Worm (Caenorhabditis elegans): Measurements from ENCODE around the gene K08F8.7.

The K08F8.7 gene

ce11 chrII:8769375-8769774 lies 14.2 kb upstream of the K08F8.7 start:
- peak; percentile 69 for TF ChIP-seq hmg-4 (GFP tag; optimal IDR thresholded peaks at IDR 0.05)
- TF ChIP-seq F13C5.2 (tag; optimal IDR thresholded peaks at IDR 0.05): peak; percentile 53
- TF ChIP-seq tbx-11 (GFP tag; IDR thresholded peaks at IDR 0.05): no peak

- TF ChIP-seq ets-7 (tag; optimal IDR thresholded peaks at IDR 0.05) (no peak), tbx-37 (GFP tag; conservative IDR thresholded peaks at IDR 0.05) (no peak), tra-4 (tag; optimal IDR thresholded peaks at IDR 0.05) (no peak), flt-1 (GFP tag; IDR thresholded peaks at IDR 0.05) (no peak), hmg-4 (GFP tag; optimal IDR thresholded peaks at IDR 0.05) (no peak), B0310.2 (tag; optimal IDR thresholded peaks at IDR 0.05) (no peak), scrt-1 (GFP tag; IDR thresholded peaks at IDR 0.05) (no peak), F13C5.2 (tag; optimal IDR thresholded peaks at IDR 0.05) (no peak)
Observed at ce11 chrII:8766897-8767296, 11.7 kb upstream of the K08F8.7 start, which contains the start of gene pah-1. pah-1 (minus strand) TSS chrII:8766997.

DNA sequence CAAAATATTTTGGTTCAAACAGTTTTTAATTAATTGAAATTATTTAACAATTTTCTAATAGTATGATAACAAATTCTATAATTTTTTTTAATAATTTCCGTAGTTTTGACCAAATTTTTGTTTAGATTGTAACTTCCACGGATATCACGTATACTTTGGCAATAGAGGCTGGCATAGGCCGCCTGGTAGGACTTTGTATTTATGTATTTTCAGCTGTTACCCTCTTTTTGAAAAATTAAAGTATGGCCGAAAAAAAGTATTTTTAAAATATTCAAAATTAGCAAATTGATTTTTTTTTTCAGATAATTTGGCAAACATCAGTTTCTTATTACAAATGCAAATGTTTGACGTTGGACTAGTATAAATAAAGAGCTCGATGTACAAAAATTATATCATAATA lies 11.3 kb upstream of the K08F8.7 start, which contains the start of the genes nsph-1.1 and K08F8.15:
TSS of gene nsph-1.1 (plus strand) at position 301 of the 400 bp plus-strand sequence.
TSS of gene K08F8.15 (plus strand) at position 335 of the 400 bp plus-strand sequence.
- TF ChIP-seq tbx-11 (GFP tag; IDR thresholded peaks at IDR 0.05) (no peak), ama-1 (optimal IDR thresholded peaks at IDR 0.05) (no peak), aly-1 (tag; optimal IDR thresholded peaks at IDR 0.05) (no peak), hnd-1 (tag; optimal IDR thresholded peaks at IDR 0.05) (no peak)

- TF ChIP-seq hmg-4 (GFP tag; optimal IDR thresholded peaks at IDR 0.05): no peak
- TF ChIP-seq ets-7 (tag; optimal IDR thresholded peaks at IDR 0.05): no peak
- no peak for TF ChIP-seq ama-1 (optimal IDR thresholded peaks at IDR 0.05)
- no peak for TF ChIP-seq ceh-36 (tag; optimal IDR thresholded peaks at IDR 0.05)
- TF ChIP-seq aly-1 (tag; optimal IDR thresholded peaks at IDR 0.05): no peak
- no peak for TF ChIP-seq pes-1 (GFP tag; IDR thresholded peaks at IDR 0.05)
- TF ChIP-seq B0310.2 (tag; optimal IDR thresholded peaks at IDR 0.05): no peak
- no peak for TF ChIP-seq F13C5.2 (tag; optimal IDR thresholded peaks at IDR 0.05)
- TF ChIP-seq flt-1 (GFP tag; IDR thresholded peaks at IDR 0.05): no peak
- no peak for TF ChIP-seq sea-1 (GFP tag; conservative IDR thresholded peaks at IDR 0.05)
- no peak for TF ChIP-seq tbx-37 (GFP tag; conservative IDR thresholded peaks at IDR 0.05)
- no peak for TF ChIP-seq hmbx-1 (tag; optimal IDR thresholded peaks at IDR 0.05)
- no peak for TF ChIP-seq ceh-13 (GFP tag; optimal IDR thresholded peaks at IDR 0.05)
- no peak for TF ChIP-seq hnd-1 (tag; optimal IDR thresholded peaks at IDR 0.05)
- TF ChIP-seq scrt-1 (GFP tag; IDR thresholded peaks at IDR 0.05): no peak
- TF ChIP-seq tra-4 (tag; optimal IDR thresholded peaks at IDR 0.05): no peak
- TF ChIP-seq tbx-11 (GFP tag; IDR thresholded peaks at IDR 0.05): no peak
Observed at ce11 chrII:8765131-8765530, 10.0 kb upstream of the K08F8.7 start.

ce11 chrII:8764332-8764731 lies 9.2 kb upstream of the K08F8.7 start:
- TF ChIP-seq tbx-37 (GFP tag; conservative IDR thresholded peaks at IDR 0.05) (no peak), pes-1 (GFP tag; IDR thresholded peaks at IDR 0.05) (no peak)

ce11 chrII:8763367-8763766 lies 8.2 kb upstream of the K08F8.7 start:
- TF ChIP-seq hmbx-1 (tag; optimal IDR thresholded peaks at IDR 0.05): no peak
- no peak for TF ChIP-seq ceh-36 (tag; optimal IDR thresholded peaks at IDR 0.05)
- no peak for TF ChIP-seq tbx-11 (GFP tag; IDR thresholded peaks at IDR 0.05)
- no peak for TF ChIP-seq tra-4 (tag; optimal IDR thresholded peaks at IDR 0.05)
- TF ChIP-seq tbx-37 (GFP tag; conservative IDR thresholded peaks at IDR 0.05): no peak
- TF ChIP-seq hmg-4 (GFP tag; optimal IDR thresholded peaks at IDR 0.05): no peak
- no peak for TF ChIP-seq pes-1 (GFP tag; IDR thresholded peaks at IDR 0.05)
- TF ChIP-seq hnd-1 (tag; optimal IDR thresholded peaks at IDR 0.05): no peak
- no peak for TF ChIP-seq sea-1 (GFP tag; conservative IDR thresholded peaks at IDR 0.05)
- no peak for TF ChIP-seq scrt-1 (GFP tag; IDR thresholded peaks at IDR 0.05)
- no peak for TF ChIP-seq ceh-13 (GFP tag; optimal IDR thresholded peaks at IDR 0.05)

DNA sequence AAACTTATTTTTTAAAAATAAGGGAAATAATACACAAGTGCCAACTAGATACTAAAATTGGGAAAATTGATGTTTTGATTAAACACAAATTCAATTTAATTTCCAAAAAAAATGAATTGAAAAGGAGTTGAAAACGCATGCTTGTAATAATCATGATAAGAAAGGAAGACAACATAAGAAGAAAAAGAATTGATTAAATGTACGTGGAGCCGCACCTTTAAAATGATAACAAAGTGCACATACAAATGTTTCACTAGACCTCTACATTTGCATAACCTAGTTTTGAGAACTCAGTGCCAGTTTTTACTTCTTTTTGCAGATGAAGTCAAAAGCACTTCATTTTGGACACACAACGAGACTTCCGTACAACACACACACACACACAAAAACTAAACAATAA lies 6.6 kb upstream of the K08F8.7 start:
- TF ChIP-seq pes-1 (GFP tag; IDR thresholded peaks at IDR 0.05): no peak

DNA sequence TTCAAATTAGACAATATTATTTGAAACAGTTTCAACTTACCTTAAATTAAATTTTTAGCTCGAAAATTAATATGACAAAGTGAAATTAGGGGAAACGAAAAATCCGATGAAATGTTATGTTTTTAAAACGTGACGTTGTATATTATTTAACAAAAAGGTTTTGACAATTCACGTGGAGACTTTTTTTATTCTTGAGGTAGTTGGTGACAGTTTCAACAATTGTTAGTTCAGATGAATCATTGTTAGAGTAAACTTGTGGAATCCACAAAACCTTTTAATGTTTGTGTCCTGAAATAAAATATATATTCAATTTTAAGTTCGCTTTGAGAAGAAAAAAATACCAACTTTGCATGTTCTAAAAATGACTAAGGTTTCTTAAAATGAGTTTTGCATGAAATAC lies 4.3 kb upstream of the K08F8.7 start, which contains the start of gene fut-1:
TSS of gene fut-1 (minus strand) at position 101 of the 400 bp plus-strand sequence.
- TF ChIP-seq tbx-11 (GFP tag; IDR thresholded peaks at IDR 0.05) (no peak), sea-1 (GFP tag; conservative IDR thresholded peaks at IDR 0.05) (no peak), ama-1 (optimal IDR thresholded peaks at IDR 0.05) (no peak), B0310.2 (tag; optimal IDR thresholded peaks at IDR 0.05) (no peak), hmg-4 (GFP tag; optimal IDR thresholded peaks at IDR 0.05) (no peak), ets-7 (tag; optimal IDR thresholded peaks at IDR 0.05) (no peak), flt-1 (GFP tag; IDR thresholded peaks at IDR 0.05) (no peak), pes-1 (GFP tag; IDR thresholded peaks at IDR 0.05) (no peak)

DNA sequence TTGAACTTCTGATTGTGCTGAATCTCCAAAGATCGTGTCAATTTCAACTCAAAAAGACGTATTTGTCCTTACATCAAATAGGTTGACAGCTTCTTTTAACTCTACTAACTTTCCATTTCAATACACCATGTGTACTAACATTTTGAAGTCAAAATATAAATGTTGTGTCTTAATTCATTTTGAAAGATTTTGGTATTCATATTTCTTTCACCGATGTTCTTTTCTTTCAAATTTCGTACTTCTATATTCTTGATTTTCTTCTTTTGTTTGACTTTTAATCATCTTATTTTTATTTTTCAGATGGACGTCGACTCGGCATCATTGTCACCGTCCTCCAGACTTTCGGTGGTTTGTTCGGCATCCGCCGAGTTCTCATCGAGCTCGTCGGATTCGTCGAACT lies 3.5 kb downstream of the K08F8.7 start, which contains the start of gene atf-2:
TSS of gene atf-2 (plus strand) at position 301 of the 400 bp plus-strand sequence.
- TF ChIP-seq ceh-13 (GFP tag; optimal IDR thresholded peaks at IDR 0.05): no peak
- no peak for TF ChIP-seq aly-1 (tag; optimal IDR thresholded peaks at IDR 0.05)
- no peak for TF ChIP-seq tbx-37 (GFP tag; conservative IDR thresholded peaks at IDR 0.05)
- no peak for TF ChIP-seq tra-4 (tag; optimal IDR thresholded peaks at IDR 0.05)
- no peak for TF ChIP-seq hmbx-1 (tag; optimal IDR thresholded peaks at IDR 0.05)
- TF ChIP-seq ets-7 (tag; optimal IDR thresholded peaks at IDR 0.05): no peak
- TF ChIP-seq scrt-1 (GFP tag; IDR thresholded peaks at IDR 0.05): no peak
- no peak for TF ChIP-seq flt-1 (GFP tag; IDR thresholded peaks at IDR 0.05)
- TF ChIP-seq ama-1 (optimal IDR thresholded peaks at IDR 0.05): no peak
- TF ChIP-seq B0310.2 (tag; optimal IDR thresholded peaks at IDR 0.05): no peak
- no peak for TF ChIP-seq F13C5.2 (tag; optimal IDR thresholded peaks at IDR 0.05)
- no peak for TF ChIP-seq hnd-1 (tag; optimal IDR thresholded peaks at IDR 0.05)
- TF ChIP-seq tbx-11 (GFP tag; IDR thresholded peaks at IDR 0.05): no peak
- no peak for TF ChIP-seq sea-1 (GFP tag; conservative IDR thresholded peaks at IDR 0.05)
- TF ChIP-seq ceh-36 (tag; optimal IDR thresholded peaks at IDR 0.05): no peak

All from whole organism, early embryonic.